Fruit fly (Drosophila melanogaster) whole organism, prepupa: Measurements from ENCODE around the gene CG33268.
A peak's percentile ranks its signal among the peaks of the same experiment; 100 is the strongest.

ENCODE experiments used
- CG10631 ChIP-seq: fragments of 200-800 bp; sonication (Bioruptor generic); optimal IDR thresholded peaks from 2 replicates; lab custom pipeline; 2016; ENCODE audit warnings: missing biosample characterization, missing genetic modification characterization
- CG11762 ChIP-seq: fragments of 200-800 bp; sonication (Bioruptor generic); optimal IDR thresholded peaks from 3 replicates; lab custom pipeline; 2016; ENCODE audit warnings: missing biosample characterization, missing genetic modification characterization; ENCODE audit not compliant: insufficient read depth
- CG11902 ChIP-seq: fragments of 200-800 bp; sonication (Bioruptor generic); optimal IDR thresholded peaks from 3 replicates; lab custom pipeline; 2016; ENCODE audit warnings: missing biosample characterization, missing genetic modification characterization
- CG15336 ChIP-seq: fragments of 200-800 bp; sonication (Bioruptor generic); IDR thresholded peaks from 2 replicates; pipeline ENCODE4 v1.3.6; 2022; ENCODE audit warnings: missing biosample characterization, missing genetic modification characterization
- CG1621 ChIP-seq: fragments of 200-800 bp; sonication (Bioruptor generic); optimal IDR thresholded peaks from 3 replicates; lab custom pipeline; 2018; ENCODE audit warnings: missing biosample characterization, mild to moderate bottlenecking, missing genetic modification characterization
- CG16779 ChIP-seq: fragments of 200-800 bp; sonication (Bioruptor generic); optimal IDR thresholded peaks from 3 replicates; lab custom pipeline; 2017; ENCODE audit warnings: missing biosample characterization, mild to moderate bottlenecking, missing genetic modification characterization
- CG3032 ChIP-seq: fragments of 200-800 bp; optimal IDR thresholded peaks from 2 replicates; lab custom pipeline; 2019; ENCODE audit warnings: missing biosample characterization, mild to moderate bottlenecking, missing genetic modification characterization, moderate library complexity
- CG31627 ChIP-seq: fragments of 200-800 bp; sonication (Bioruptor generic); optimal IDR thresholded peaks from 3 replicates; lab custom pipeline; 2016; ENCODE audit warnings: missing biosample characterization, missing genetic modification characterization
- CG32006 ChIP-seq: fragments of 200-800 bp; sonication (Bioruptor generic); optimal IDR thresholded peaks from 3 replicates; lab custom pipeline; 2017; ENCODE audit warnings: missing biosample characterization, mild to moderate bottlenecking, missing genetic modification characterization
- CG34406 ChIP-seq: fragments of 200-800 bp; sonication (Bioruptor generic); optimal IDR thresholded peaks from 3 replicates; lab custom pipeline; 2016; ENCODE audit warnings: missing biosample characterization, missing genetic modification characterization
- CG3919 ChIP-seq: fragments of 200-800 bp; sonication (Bioruptor generic); optimal IDR thresholded peaks from 3 replicates; lab custom pipeline; 2016; ENCODE audit warnings: missing biosample characterization, missing genetic modification characterization
- CG4318 ChIP-seq: fragments of 200-800 bp; sonication (Bioruptor generic); optimal IDR thresholded peaks from 3 replicates; lab custom pipeline; 2017; ENCODE audit warnings: missing biosample characterization, mild to moderate bottlenecking, missing genetic modification characterization
- CG6276 ChIP-seq: fragments of 200-800 bp; sonication (Bioruptor generic); optimal IDR thresholded peaks from 2 replicates; lab custom pipeline; 2017; ENCODE audit warnings: missing biosample characterization, mild to moderate bottlenecking, missing genetic modification characterization
- CG6792 ChIP-seq: fragments of 200-800 bp; sonication (Bioruptor generic); optimal IDR thresholded peaks from 3 replicates; lab custom pipeline; 2016; ENCODE audit warnings: missing biosample characterization, missing genetic modification characterization
- CG6808 ChIP-seq: fragments of 200-800 bp; sonication (Bioruptor generic); optimal IDR thresholded peaks from 3 replicates; lab custom pipeline; 2017; ENCODE audit warnings: missing biosample characterization, missing genetic modification characterization, mild to moderate bottlenecking, moderate library complexity, missing genetic modification reagents
- CG7368 ChIP-seq: fragments of 200-800 bp; sonication (Bioruptor generic); optimal IDR thresholded peaks from 3 replicates; lab custom pipeline; 2016; ENCODE audit warnings: missing biosample characterization, missing genetic modification characterization
- CG8119 ChIP-seq: fragments of 200-800 bp; sonication (Bioruptor generic); IDR thresholded peaks from 3 replicates; pipeline ENCODE4 v1.3.6; 2022; ENCODE audit warnings: missing biosample characterization, missing genetic modification characterization
- CG8632 ChIP-seq: fragments of 200-800 bp; sonication (Bioruptor generic); optimal IDR thresholded peaks from 3 replicates; lab custom pipeline; 2016; ENCODE audit warnings: missing biosample characterization, missing genetic modification characterization
- CG9139 ChIP-seq: fragments of 200-800 bp; sonication (Bioruptor generic); optimal IDR thresholded peaks from 3 replicates; lab custom pipeline; 2017; ENCODE audit warnings: missing biosample characterization, mild to moderate bottlenecking, missing genetic modification characterization
- Eip75B ChIP-seq: fragments of 200-800 bp; sonication (Bioruptor generic); optimal IDR thresholded peaks from 3 replicates; lab custom pipeline; 2016; ENCODE audit warnings: missing biosample characterization, missing genetic modification characterization
- Eip78C ChIP-seq: fragments of 200-800 bp; sonication (Bioruptor generic); peaks from one replicate; lab custom pipeline; 2016; ENCODE audit warnings: missing biosample characterization, missing genetic modification characterization
- Eip93F ChIP-seq: fragments of 200-800 bp; sonication (Bioruptor generic); optimal IDR thresholded peaks from 2 replicates; lab custom pipeline; 2016; ENCODE audit warnings: missing biosample characterization, mild to moderate bottlenecking, missing genetic modification characterization
- Ets21C ChIP-seq: fragments of 200-800 bp; sonication (Bioruptor generic); optimal IDR thresholded peaks from 3 replicates; lab custom pipeline; 2016; ENCODE audit warnings: missing biosample characterization, missing genetic modification characterization
- Gug ChIP-seq: fragments of 200-800 bp; sonication (Bioruptor generic); IDR thresholded peaks from 2 replicates; pipeline ENCODE4 v1.3.6; 2022; ENCODE audit warnings: missing biosample characterization, missing genetic modification characterization
- Hr38 ChIP-seq: sonication (Bioruptor generic); optimal IDR thresholded peaks from 2 replicates; lab custom pipeline; 2016; ENCODE audit warnings: missing biosample characterization, missing genetic modification characterization
- Hr39 ChIP-seq: fragments of 200-800 bp; sonication (Bioruptor generic); optimal IDR thresholded peaks from 2 replicates; lab custom pipeline; 2016; ENCODE audit warnings: missing biosample characterization, missing genetic modification characterization
- Hr4 ChIP-seq: fragments of 200-800 bp; sonication (Bioruptor generic); optimal IDR thresholded peaks from 3 replicates; lab custom pipeline; 2016; ENCODE audit warnings: missing biosample characterization, missing genetic modification characterization
- Lpt ChIP-seq: fragments of 200-800 bp; sonication (Bioruptor generic); optimal IDR thresholded peaks from 3 replicates; lab custom pipeline; 2016; ENCODE audit warnings: missing biosample characterization, missing genetic modification characterization
- OdsH ChIP-seq: fragments of 200-800 bp; sonication (Bioruptor generic); optimal IDR thresholded peaks from 3 replicates; lab custom pipeline; 2016; ENCODE audit warnings: missing biosample characterization, missing genetic modification characterization
- Smox ChIP-seq: fragments of 200-800 bp; sonication (Bioruptor generic); optimal IDR thresholded peaks from 3 replicates; lab custom pipeline; 2016; ENCODE audit warnings: missing biosample characterization, missing genetic modification characterization
- Sox14 ChIP-seq: fragments of 200-800 bp; sonication (Bioruptor generic); optimal IDR thresholded peaks from 3 replicates; lab custom pipeline; 2016; ENCODE audit warnings: missing biosample characterization, missing genetic modification characterization
- Sox15 ChIP-seq: fragments of 200-800 bp; sonication (Bioruptor generic); optimal IDR thresholded peaks from 3 replicates; lab custom pipeline; 2016; ENCODE audit warnings: missing biosample characterization, missing genetic modification characterization
- achi ChIP-seq: fragments of 200-800 bp; sonication (Bioruptor generic); optimal IDR thresholded peaks from 3 replicates; lab custom pipeline; 2016; ENCODE audit warnings: missing biosample characterization, missing genetic modification characterization
- acj6 ChIP-seq: fragments of 200-800 bp; sonication (Bioruptor generic); optimal IDR thresholded peaks from 3 replicates; lab custom pipeline; 2016; ENCODE audit warnings: missing biosample characterization, missing genetic modification characterization
- cyc ChIP-seq: fragments of 200-800 bp; sonication (Bioruptor generic); optimal IDR thresholded peaks from 3 replicates; lab custom pipeline; 2016; ENCODE audit warnings: missing biosample characterization, missing genetic modification characterization
- dac ChIP-seq: fragments of 200-800 bp; sonication (Bioruptor generic); optimal IDR thresholded peaks from 2 replicates; lab custom pipeline; 2017; ENCODE audit warnings: missing biosample characterization, mild to moderate bottlenecking, missing genetic modification characterization
- dsx ChIP-seq: fragments of 200-800 bp; optimal IDR thresholded peaks from 3 replicates; lab custom pipeline; 2019; ENCODE audit warnings: missing biosample characterization, mild to moderate bottlenecking, missing genetic modification characterization, moderate library complexity; ENCODE audit not compliant: poor library complexity, severe bottlenecking
- eg ChIP-seq: fragments of 200-800 bp; sonication (Bioruptor generic); IDR thresholded peaks from 3 replicates; pipeline ENCODE4 v1.3.6; 2022; ENCODE audit warnings: missing biosample characterization, missing genetic modification characterization
- fd85E ChIP-seq: fragments of 200-800 bp; sonication (Bioruptor generic); optimal IDR thresholded peaks from 3 replicates; lab custom pipeline; 2016; ENCODE audit warnings: missing biosample characterization, missing genetic modification characterization
- fkh ChIP-seq: fragments of 200-800 bp; sonication (Bioruptor generic); optimal IDR thresholded peaks from 3 replicates; lab custom pipeline; 2017; ENCODE audit warnings: missing biosample characterization, mild to moderate bottlenecking, missing genetic modification characterization, moderate library complexity
- lz ChIP-seq: fragments of 200-800 bp; sonication (Bioruptor generic); optimal IDR thresholded peaks from 3 replicates; lab custom pipeline; 2016; ENCODE audit warnings: missing biosample characterization, missing genetic modification characterization
- net ChIP-seq: fragments of 200-800 bp; sonication (Bioruptor generic); optimal IDR thresholded peaks from 3 replicates; lab custom pipeline; 2016; ENCODE audit warnings: missing biosample characterization, missing genetic modification characterization
- pdm3 ChIP-seq: fragments of 200-800 bp; sonication (Bioruptor generic); optimal IDR thresholded peaks from 3 replicates; lab custom pipeline; 2016; ENCODE audit warnings: missing biosample characterization, missing genetic modification characterization
- salr ChIP-seq, 2 experiments: fragments of 200-800 bp; sonication (Bioruptor generic); optimal IDR thresholded peaks; 3 replicates each; lab custom pipeline; 2016 to 2018; ENCODE audit warnings: missing biosample characterization in 2 of 2, missing genetic modification characterization in 2 of 2, mild to moderate bottlenecking in 1 of 2
- ss ChIP-seq, 2 experiments: fragments of 200-800 bp; sonication (Bioruptor generic); optimal IDR thresholded peaks; 2 replicates in 1 of 2; 3 replicates in 1 of 2; lab custom pipeline; 2017 to 2018; ENCODE audit warnings: mild to moderate bottlenecking in 2 of 2, missing biosample characterization in 2 of 2, missing genetic modification characterization in 2 of 2, moderate library complexity in 1 of 2
- topi ChIP-seq: fragments of 200-800 bp; sonication (Bioruptor generic); optimal IDR thresholded peaks from 3 replicates; lab custom pipeline; 2016; ENCODE audit warnings: missing biosample characterization, missing genetic modification characterization
- vri ChIP-seq: fragments of 200-800 bp; sonication (Bioruptor generic); optimal IDR thresholded peaks from 3 replicates; lab custom pipeline; 2016; ENCODE audit warnings: missing biosample characterization, mild to moderate bottlenecking, missing genetic modification characterization

Gene CG33268

DNA sequence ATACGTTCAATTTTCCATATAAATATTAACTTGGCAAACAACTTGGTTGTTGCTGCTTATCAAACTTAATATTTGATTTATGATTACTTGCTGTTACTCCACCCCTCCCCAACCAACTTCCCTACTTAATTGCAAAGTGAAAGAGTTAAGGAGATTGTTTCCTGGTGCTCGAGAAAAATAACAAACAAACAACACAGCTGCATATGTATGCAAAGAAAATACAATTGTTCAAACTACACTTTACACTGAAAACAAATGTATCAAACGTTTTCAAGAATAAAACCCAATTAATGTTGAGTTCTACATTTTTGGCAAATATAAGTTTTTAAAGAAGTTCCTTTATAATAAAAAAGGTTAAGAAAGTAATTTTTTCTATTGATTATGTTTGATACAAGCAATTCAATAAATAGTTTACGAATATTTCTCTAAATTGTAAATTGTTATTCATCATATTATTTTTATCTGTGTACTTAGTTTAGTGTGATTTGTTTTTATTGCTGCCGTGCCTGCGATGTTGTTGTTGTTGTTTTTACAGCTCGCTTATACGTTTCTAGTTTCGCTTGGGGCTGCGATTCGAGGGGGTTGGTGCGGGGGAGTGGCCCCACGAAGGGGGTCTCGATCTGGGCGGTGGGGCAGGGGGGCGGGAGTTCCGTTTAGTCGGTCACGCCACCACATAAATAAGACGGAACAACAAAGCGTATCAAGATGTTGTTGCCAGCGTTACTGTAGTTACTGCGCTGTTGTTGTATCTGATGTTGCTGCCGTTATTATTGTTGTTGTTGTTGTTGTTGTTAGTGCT lies 35.2 kb downstream of the CG33268 start (continued):
- TF ChIP-seq achi (GFP tag; lab: Kevin White, UChicago) (peak; percentile 41), pdm3 (GFP tag; lab: Kevin White, UChicago) (peak; percentile 48), lz (GFP tag; lab: Kevin White, UChicago) (no peak), vri (GFP tag; lab: Kevin White, UChicago) (no peak), CG1621 (tag; lab: Kevin White, UChicago) (peak; percentile 37), fkh (peak; percentile 80), Smox (GFP tag; lab: Kevin White, UChicago) (no peak), CG4318 (GFP tag; lab: Kevin White, UChicago) (peak; percentile 67), CG34406 (peak; percentile 43), topi (GFP tag; lab: Kevin White, UChicago) (no peak), CG6276 (peak; percentile 63), cyc (GFP tag; lab: Kevin White, UChicago) (no peak), CG9139 (GFP tag; lab: Kevin White, UChicago) (peak; percentile 40), CG11902 (GFP tag; lab: Kevin White, UChicago) (no peak), acj6 (peak; percentile 23), salr (GFP tag; optimal IDR thresholded peaks at IDR 0.05; lab: Kevin White, UChicago) (peak; percentile 41 to 85), dsx (GFP tag; lab: Kevin White, UChicago) (peak; percentile 60), Sox14 (no peak), Hr38 (GFP tag; lab: Kevin White, UChicago) (no peak), CG16779 (tag; lab: Kevin White, UChicago) (no peak), Eip93F (no peak), Sox15 (no peak), CG6808 (GFP tag; lab: Kevin White, UChicago) (peak; percentile 54), net (GFP tag; lab: Kevin White, UChicago) (peak; percentile 57), CG11762 (GFP tag; lab: Kevin White, UChicago) (peak; percentile 33), CG31627 (GFP tag; lab: Kevin White, UChicago) (no peak)
- TF ChIP-seq, all 60 proteins: peak for 34

DNA sequence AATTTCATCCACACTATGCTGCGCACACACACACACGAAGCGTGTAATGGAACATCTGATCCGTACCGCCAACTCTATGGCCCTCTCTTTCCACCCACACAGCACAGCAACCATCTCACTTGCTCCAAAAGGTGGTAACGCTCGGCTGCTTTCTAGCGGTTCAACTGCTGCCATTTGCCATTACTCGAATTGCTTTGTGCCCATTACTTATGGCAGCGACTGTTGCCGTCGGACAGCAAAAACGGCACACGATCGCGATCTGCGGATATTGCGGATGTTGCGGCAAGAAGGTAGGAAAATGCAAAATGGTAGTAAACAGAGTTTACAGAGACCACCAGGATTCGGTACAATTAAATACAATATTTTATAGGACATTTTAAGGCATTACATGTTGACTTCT lies 36.2 kb downstream of the CG33268 start:
- TF ChIP-seq CG7368 (no peak), Hr4 (GFP tag; lab: Kevin White, UChicago) (no peak), dsx (GFP tag; lab: Kevin White, UChicago) (no peak), Sox15 (no peak), lz (GFP tag; lab: Kevin White, UChicago) (no peak), CG32006 (GFP tag; lab: Kevin White, UChicago) (no peak), Gug (no peak), Eip75B (GFP tag; lab: Kevin White, UChicago) (no peak), eg (GFP tag; lab: Robert Waterston, UW) (no peak), dac (GFP tag; lab: Kevin White, UChicago) (no peak)

DNA sequence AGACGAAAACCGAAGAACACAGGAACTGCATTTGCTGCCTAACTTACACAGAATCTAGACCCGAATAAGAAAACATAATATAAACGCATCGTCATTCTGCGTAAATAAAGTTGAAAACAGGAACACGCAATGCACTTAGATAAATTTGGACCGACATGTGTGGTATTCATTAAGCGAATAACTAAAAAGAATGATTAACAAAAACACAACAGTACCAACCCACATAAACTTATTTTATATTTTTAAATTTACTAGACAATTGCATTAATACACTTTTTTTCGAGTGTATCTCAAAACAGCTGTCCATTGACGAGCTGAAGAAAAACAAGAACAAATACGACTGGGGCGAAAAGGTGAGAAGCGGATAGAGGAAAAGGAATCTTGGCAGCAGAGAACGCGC lies 36.7 kb downstream of the CG33268 start:
- TF ChIP-seq CG3919 (GFP tag; lab: Kevin White, UChicago): peak; percentile 76
- peak; percentile 72 to 73 for TF ChIP-seq ss (GFP tag; optimal IDR thresholded peaks at IDR 0.05; lab: Kevin White, UChicago)
- peak; percentile 47 for TF ChIP-seq CG1621 (tag; lab: Kevin White, UChicago)
- peak; percentile 89 for TF ChIP-seq Eip78C (GFP tag; lab: Kevin White, UChicago)
- peak; percentile 43 for TF ChIP-seq CG4318 (GFP tag; lab: Kevin White, UChicago)
- TF ChIP-seq Sox14: peak; percentile 51
- TF ChIP-seq acj6: peak; percentile 68
- TF ChIP-seq OdsH (GFP tag; lab: Kevin White, UChicago): peak; percentile 61
- peak; percentile 77 for TF ChIP-seq CG15336 (GFP tag; lab: Robert Waterston, UW)
- peak; percentile 65 for TF ChIP-seq CG10631 (GFP tag; lab: Kevin White, UChicago)
- TF ChIP-seq salr (GFP tag; optimal IDR thresholded peaks at IDR 0.05; lab: Kevin White, UChicago): peak; percentile 13 to 57
- TF ChIP-seq dac (GFP tag; lab: Kevin White, UChicago): peak; percentile 21
- TF ChIP-seq Hr4 (GFP tag; lab: Kevin White, UChicago): peak; percentile 69
- TF ChIP-seq CG8632 (GFP tag; lab: Kevin White, UChicago): peak; percentile 42
- no peak for TF ChIP-seq vri (GFP tag; lab: Kevin White, UChicago)
- peak; percentile 64; the same call in 2 of the 3 replicates for TF ChIP-seq CG8119
- TF ChIP-seq fd85E (GFP tag; lab: Kevin White, UChicago): no peak
- peak; percentile 61 for TF ChIP-seq CG3032 (tag; lab: Kevin White, UChicago)
- peak; percentile 36 for TF ChIP-seq Lpt (GFP tag; lab: Kevin White, UChicago)
- TF ChIP-seq CG31627 (GFP tag; lab: Kevin White, UChicago): peak; percentile 70
- peak; percentile 25 for TF ChIP-seq Ets21C
- peak; percentile 42 for TF ChIP-seq CG6792 (GFP tag; lab: Kevin White, UChicago)
- peak; percentile 65 for TF ChIP-seq Hr39
